3 worm cellular contexts compared by ENCODE assay signal in the genomic region with DNA sequence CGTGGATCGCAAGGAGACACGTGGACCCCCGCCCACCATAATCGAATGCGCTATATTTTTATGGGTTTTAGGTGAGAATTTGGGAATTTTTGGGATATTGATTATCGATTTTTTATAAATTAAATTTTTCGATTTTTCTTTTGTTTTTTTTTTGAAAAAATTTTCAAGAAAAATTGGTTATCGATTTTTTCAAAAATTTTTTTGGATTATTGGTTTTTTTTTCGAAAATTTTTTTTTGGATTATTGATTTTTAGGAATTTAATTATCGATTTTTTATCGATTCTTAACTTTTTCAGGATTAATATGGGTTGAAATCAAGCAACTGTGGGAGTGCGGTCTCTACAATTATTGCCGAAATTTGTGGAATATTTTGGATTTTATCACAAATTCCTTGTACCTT.
TF ChIP-seq lines count a peak whose summit lies in the region.

No protein-coding gene starts in this region.

TF ChIP-seq in whole organism, L3 larva, 47 proteins besides CTCF, POLR2A, EP300 and RAD21:
- TF ChIP-seq lsy-12 (tag; optimal IDR thresholded peaks at IDR 0.05; lab: Kevin White, UChicago) = no peak
- peak; percentile 84 for TF ChIP-seq ceh-28 (tag; optimal IDR thresholded peaks at IDR 0.05; lab: Kevin White, UChicago)

TF ChIP-seq in whole organism, L4 larva, 104 proteins besides CTCF, POLR2A, EP300 and RAD21:
- no peak for TF ChIP-seq hlh-30 (tag; optimal IDR thresholded peaks at IDR 0.05; lab: Kevin White, UChicago; ENCODE audit: insufficient read depth)
- no peak for TF ChIP-seq Y5F2A.4 (GFP tag; optimal IDR thresholded peaks at IDR 0.05; lab: Kevin White, UChicago)
- TF ChIP-seq php-3 (GFP tag; IDR thresholded peaks at IDR 0.05; lab: Robert Waterston, UW) = no peak
- TF ChIP-seq F49E8.2 (tag; optimal IDR thresholded peaks at IDR 0.05; lab: Kevin White, UChicago; ENCODE audit: borderline replicate concordance) = no peak
- TF ChIP-seq zfp-2 (tag; optimal IDR thresholded peaks at IDR 0.05; lab: Kevin White, UChicago) = no peak
- TF ChIP-seq unc-62 (GFP tag; optimal IDR thresholded peaks at IDR 0.05 in 1 of 2; lab: Kevin White, UChicago) = peak in 1 of 2 experiments; percentile 35
- no peak for TF ChIP-seq unc-62 (tag; optimal IDR thresholded peaks at IDR 0.05; lab: Kevin White, UChicago)
- TF ChIP-seq sdz-12 (GFP tag; optimal IDR thresholded peaks at IDR 0.05; lab: Kevin White, UChicago) = no peak
- no peak for TF ChIP-seq mxl-2 (GFP tag; conservative IDR thresholded peaks at IDR 0.05; lab: Robert Waterston, UW)
- TF ChIP-seq Y75B8A.6 (GFP tag; IDR thresholded peaks at IDR 0.05; lab: Robert Waterston, UW) = no peak
- TF ChIP-seq mdt-29 (GFP tag; IDR thresholded peaks at IDR 0.05; lab: Robert Waterston, UW) = no peak
- no peak for TF ChIP-seq aha-1 (tag; lab: Kevin White, UChicago)
- TF ChIP-seq ceh-28 (tag; optimal IDR thresholded peaks at IDR 0.05; lab: Kevin White, UChicago) = peak; percentile 79
- TF ChIP-seq zip-11 (GFP tag; IDR thresholded peaks at IDR 0.05; lab: Robert Waterston, UW) = no peak
- no peak for TF ChIP-seq ceh-44 (GFP tag; IDR thresholded peaks at IDR 0.05; lab: Robert Waterston, UW)
- TF ChIP-seq ZK337.2 (GFP tag; IDR thresholded peaks at IDR 0.05; lab: Robert Waterston, UW) = no peak
- no peak for TF ChIP-seq lim-7 (GFP tag; IDR thresholded peaks at IDR 0.05; lab: Robert Waterston, UW)

TF ChIP-seq in whole organism, midembryonic, 9 proteins besides CTCF, POLR2A, EP300 and RAD21:
- TF ChIP-seq T22C8.4 (GFP tag; IDR thresholded peaks at IDR 0.05; lab: Robert Waterston, UW) (peak; percentile 75), ref-1 (GFP tag; conservative IDR thresholded peaks at IDR 0.05; lab: Robert Waterston, UW) (no peak)
